Fruit fly (Drosophila melanogaster): ENCODE results near the gene CG10357.
A peak's percentile ranks its signal among the peaks of the same experiment; 100 is the strongest.

The CG10357 gene

dm6 chr3L:3665288-3666210 is 50.4 kb downstream of the CG10357 start (continued):
- TF ChIP-seq dmrt99B (tag; optimal IDR thresholded peaks at IDR 0.05) = no peak
- peak; percentile 54 for TF ChIP-seq CG12219 (GFP tag; optimal IDR thresholded peaks at IDR 0.05)
- peak; percentile 34 for TF ChIP-seq tx (GFP tag; optimal IDR thresholded peaks at IDR 0.05)
- peak in 1 of 3 experiments; percentile 75 for TF ChIP-seq lola (GFP tag; optimal IDR thresholded peaks at IDR 0.05)
- peak; percentile 55 for TF ChIP-seq CG1602 (GFP tag; optimal IDR thresholded peaks at IDR 0.05)
- TF ChIP-seq CG10274 (GFP tag; optimal IDR thresholded peaks at IDR 0.05) = no peak
- TF ChIP-seq Scr (GFP tag; IDR thresholded peaks at IDR 0.05; ENCODE audit: partially characterized antibody) = no peak
- TF ChIP-seq Ada2b (GFP tag; IDR thresholded peaks at IDR 0.05) = peak; percentile 17; the same call in 1 of the 2 replicates
- TF ChIP-seq CG4424 (GFP tag; optimal IDR thresholded peaks at IDR 0.05) = no peak
- TF ChIP-seq CG11695 (GFP tag; IDR thresholded peaks at IDR 0.05) = no peak
- TF ChIP-seq pho (GFP tag; optimal IDR thresholded peaks at IDR 0.05) = peak; percentile 36
- peak; percentile 14 for TF ChIP-seq Hmr (GFP tag; optimal IDR thresholded peaks at IDR 0.05)
- no peak for TF ChIP-seq CG11085 (GFP tag; IDR thresholded peaks at IDR 0.05)
- TF ChIP-seq CG32772 (GFP tag; IDR thresholded peaks at IDR 0.05) = 0 out of 2 replicates have a peak, but pooled peaks have one; percentile 9
- TF ChIP-seq Sin3A (optimal IDR thresholded peaks at IDR 0.05) = no peak
- peak; percentile 20; the same call in 1 of the 2 replicates for TF ChIP-seq onecut (GFP tag; IDR thresholded peaks at IDR 0.05)
- peak; percentile 95 for TF ChIP-seq Med (GFP tag)
- TF ChIP-seq CG2199 (GFP tag; IDR thresholded peaks at IDR 0.05) = no peak
- TF ChIP-seq CG11456 (GFP tag; IDR thresholded peaks at IDR 0.05) = no peak
- TF ChIP-seq CG10979 (tag; optimal IDR thresholded peaks at IDR 0.05) = peak; percentile 32
- no peak for TF ChIP-seq CG1792 (GFP tag; optimal IDR thresholded peaks at IDR 0.05)
- no peak for TF ChIP-seq CG10543 (GFP tag; optimal IDR thresholded peaks at IDR 0.05)
- TF ChIP-seq CG2120 (GFP tag; optimal IDR thresholded peaks at IDR 0.05) = peak; percentile 63
- peak; percentile 9 for TF ChIP-seq maf-S (GFP tag; optimal IDR thresholded peaks at IDR 0.05)
- TF ChIP-seq CG13296 (GFP tag; optimal IDR thresholded peaks at IDR 0.05) = no peak
- TF ChIP-seq run (tag; optimal IDR thresholded peaks at IDR 0.05) = peak; percentile 15
- TF ChIP-seq CG8924 (tag; optimal IDR thresholded peaks at IDR 0.05) = peak; percentile 63
- TF ChIP-seq peb (GFP tag; IDR thresholded peaks at IDR 0.05) = 0 out of 2 replicates have a peak, but pooled peaks have one; percentile 40
- no peak for TF ChIP-seq Adf1 (GFP tag; IDR thresholded peaks at IDR 0.05)
- TF ChIP-seq gfzf (GFP tag; optimal IDR thresholded peaks at IDR 0.05) = no peak
- TF ChIP-seq CG9609 (GFP tag; optimal IDR thresholded peaks at IDR 0.05) = peak; percentile 37
- peak; percentile 56 for TF ChIP-seq CG7786 (GFP tag; optimal IDR thresholded peaks at IDR 0.05)
- TF ChIP-seq shn (GFP tag; optimal IDR thresholded peaks at IDR 0.05) = peak; percentile 10
- TF ChIP-seq Aef1 (GFP tag; IDR thresholded peaks at IDR 0.05) = no peak; the same call in 2 of the 3 replicates
- no peak for TF ChIP-seq D19B (GFP tag; optimal IDR thresholded peaks at IDR 0.05)
- peak; percentile 64 for TF ChIP-seq abd-A (tag; optimal IDR thresholded peaks at IDR 0.05)
- peak; percentile 62 for TF ChIP-seq CoRest (tag; optimal IDR thresholded peaks at IDR 0.05)
- peak; percentile 50 for TF ChIP-seq al (GFP tag; IDR thresholded peaks at IDR 0.05)
- TF ChIP-seq CG3847 (GFP tag; IDR thresholded peaks at IDR 0.05) = peak; percentile 41; the same call in 1 of the 2 replicates
- TF ChIP-seq stc (GFP tag; IDR thresholded peaks at IDR 0.05) = no peak
- TF ChIP-seq ash1 (GFP tag; optimal IDR thresholded peaks at IDR 0.05) = no peak
- peak; percentile 66; the same call in 2 of the 3 replicates for TF ChIP-seq zfh1 (GFP tag; IDR thresholded peaks at IDR 0.05)
- TF ChIP-seq tio (GFP tag; optimal IDR thresholded peaks at IDR 0.05) = peak; percentile 43
- TF ChIP-seq ssp (GFP tag; IDR thresholded peaks at IDR 0.05) = peak; percentile 12; the same call in 1 of the 2 replicates
- TF ChIP-seq grau (tag; optimal IDR thresholded peaks at IDR 0.05) = peak; percentile 70
- peak; percentile 12 for TF ChIP-seq CG10462 (GFP tag; optimal IDR thresholded peaks at IDR 0.05)
- peak; percentile 35 for TF ChIP-seq Usf (GFP tag; optimal IDR thresholded peaks at IDR 0.05)
- TF ChIP-seq otp (GFP tag; IDR thresholded peaks at IDR 0.05) = 0 out of 3 replicates have a peak, but pooled peaks have one; percentile 21
- TF ChIP-seq gem (tag; optimal IDR thresholded peaks at IDR 0.05) = peak; percentile 78

Measured in whole organism, embryonic.